Worm (Caenorhabditis elegans): ENCODE measurements around the gene srx-117.

srx-117 gene

DNA sequence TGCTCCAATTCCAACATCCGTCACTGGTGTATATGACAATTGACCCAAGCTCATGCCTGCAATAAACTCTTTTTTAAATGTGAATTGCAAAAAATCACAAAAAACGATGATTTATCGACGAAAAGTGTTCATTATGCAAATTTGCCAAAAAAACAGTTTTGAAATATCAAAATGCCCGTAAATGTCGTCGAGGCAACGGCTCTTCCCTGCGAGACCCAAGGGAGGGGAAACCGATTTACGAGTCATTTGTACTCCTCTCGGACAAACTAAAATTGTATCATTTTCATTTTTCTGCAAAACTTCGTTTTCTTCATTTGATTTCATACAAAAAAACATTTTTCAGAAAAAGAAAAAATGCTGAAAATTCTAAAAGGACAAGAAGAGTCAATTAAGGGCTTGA, 40.3 kb downstream of the srx-117 start, which contains the start of the genes hmgs-1 and F25B4.4 (continued):
- TF ChIP-seq ttx-3 (tag; optimal IDR thresholded peaks at IDR 0.05) = no peak
- TF ChIP-seq ztf-16 (tag; optimal IDR thresholded peaks at IDR 0.05) = no peak
- TF ChIP-seq ceh-45 (GFP tag; IDR thresholded peaks at IDR 0.05) = no peak
- peak; percentile 69 for TF ChIP-seq tbx-2 (tag; optimal IDR thresholded peaks at IDR 0.05)
- no peak for TF ChIP-seq npax-4 (tag; optimal IDR thresholded peaks at IDR 0.05)
- no peak for TF ChIP-seq pha-2 (tag; optimal IDR thresholded peaks at IDR 0.05)
- peak; percentile 15 for TF ChIP-seq ceh-14 (tag; optimal IDR thresholded peaks at IDR 0.05)
- no peak for TF ChIP-seq lin-11 (tag; optimal IDR thresholded peaks at IDR 0.05)
- TF ChIP-seq pax-1 (tag; optimal IDR thresholded peaks at IDR 0.05) = peak; percentile 35
- TF ChIP-seq ceh-2 (tag; optimal IDR thresholded peaks at IDR 0.05) = peak; percentile 13
- TF ChIP-seq tbx-7 (tag; optimal IDR thresholded peaks at IDR 0.05) = no peak

DNA sequence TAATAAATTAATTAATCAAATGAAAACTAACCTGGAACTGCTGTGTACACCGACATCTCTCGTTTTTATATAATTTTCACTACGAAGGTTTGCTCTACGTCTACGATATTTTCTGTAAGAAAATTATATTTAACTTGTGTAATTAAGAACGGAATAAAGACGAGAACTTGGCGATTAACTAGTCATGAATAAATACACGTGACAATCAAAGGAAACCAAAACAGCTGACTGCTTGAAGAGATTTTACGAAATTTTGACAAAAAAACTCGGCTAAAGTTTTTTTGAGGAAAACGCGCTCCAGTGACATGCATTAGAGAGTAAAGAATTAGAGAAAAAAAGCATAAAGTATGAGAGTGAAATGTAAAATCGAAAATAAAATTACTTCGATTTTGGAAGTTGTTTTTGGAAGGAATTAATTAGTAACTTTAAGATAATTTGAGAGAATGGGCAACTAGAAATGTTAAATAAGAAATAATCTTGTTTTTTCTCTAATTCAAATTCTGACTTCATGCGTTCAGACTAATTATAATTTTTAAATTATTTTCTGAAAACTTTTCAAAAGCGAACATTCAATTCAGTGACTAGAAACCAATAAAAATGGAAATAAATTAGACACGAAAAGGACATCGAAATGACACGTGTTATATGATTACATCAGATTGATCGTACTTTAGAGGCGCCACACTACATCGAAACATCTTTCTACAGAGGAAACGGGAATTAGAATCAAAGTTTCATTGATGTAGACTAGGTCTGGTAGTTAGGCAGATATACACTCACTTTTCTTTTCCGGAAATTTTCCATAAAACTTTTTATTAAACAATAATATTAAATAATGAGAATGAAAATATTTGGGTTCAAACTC, 43.1 kb downstream of the srx-117 start, which contains the start of gene F25B4.7:
Gene F25B4.7 (minus strand): TSS at position 112 of the 865 bp plus-strand sequence.
- TF ChIP-seq ref-2 (tag; optimal IDR thresholded peaks at IDR 0.05) = no peak
- TF ChIP-seq unc-42 (tag; optimal IDR thresholded peaks at IDR 0.05) = peak; percentile 11
- no peak for TF ChIP-seq ceh-9 (tag; optimal IDR thresholded peaks at IDR 0.05)
- TF ChIP-seq ceh-30 (tag; optimal IDR thresholded peaks at IDR 0.05) = no peak
- TF ChIP-seq ama-1 (optimal IDR thresholded peaks at IDR 0.05) = no peak

DNA sequence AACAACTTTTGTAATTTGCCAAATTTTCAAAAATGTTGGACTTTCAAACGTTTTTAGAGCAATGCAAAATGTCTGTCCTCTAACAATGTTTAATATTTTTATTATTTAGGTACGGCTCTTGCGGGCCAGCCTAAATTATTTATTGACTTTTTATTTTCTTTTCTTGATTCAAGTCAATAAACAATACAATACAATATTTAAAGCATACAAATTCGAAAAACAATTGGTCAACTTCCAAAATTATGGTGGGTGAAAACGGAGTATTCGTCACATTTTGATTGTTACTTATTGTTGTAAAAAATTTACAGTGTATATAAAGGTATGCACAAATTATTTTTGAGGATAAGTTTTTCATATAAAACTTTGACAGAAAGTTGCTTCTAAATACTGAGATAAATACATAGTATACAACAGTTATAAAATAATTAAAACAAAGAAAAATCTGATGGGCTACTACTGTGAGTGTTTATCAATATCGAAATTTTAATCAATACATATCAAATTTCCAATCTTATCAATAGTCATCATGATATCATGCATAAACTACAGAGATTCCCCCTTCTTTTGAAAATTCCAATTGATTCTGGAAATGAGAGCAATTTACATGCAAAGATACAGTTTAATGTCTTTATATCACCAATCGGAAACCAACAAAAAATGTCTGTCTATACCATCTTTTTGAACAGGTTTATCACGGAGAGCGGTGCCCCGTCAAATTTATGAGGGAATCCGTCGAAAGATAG, 47.6 kb downstream of the srx-117 start, which contains the start of gene F25B4.8:
Gene F25B4.8 (minus strand): TSS at position 51 of the 743 bp plus-strand sequence.
- TF ChIP-seq eyg-1 (tag; optimal IDR thresholded peaks at IDR 0.05) (no peak), ceh-45 (GFP tag; IDR thresholded peaks at IDR 0.05) (no peak), unc-86 (tag; optimal IDR thresholded peaks at IDR 0.05) (no peak), lim-6 (tag; optimal IDR thresholded peaks at IDR 0.05) (no peak), ceh-31 (tag; optimal IDR thresholded peaks at IDR 0.05) (no peak), Y22D7AL.16 (tag; optimal IDR thresholded peaks at IDR 0.05) (no peak), ceh-2 (tag; optimal IDR thresholded peaks at IDR 0.05) (no peak), unc-55 (GFP tag; optimal IDR thresholded peaks at IDR 0.05) (no peak), zip-5 (tag; optimal IDR thresholded peaks at IDR 0.05) (no peak), unc-42 (tag; optimal IDR thresholded peaks at IDR 0.05) (no peak), fax-1 (tag; optimal IDR thresholded peaks at IDR 0.05) (no peak), sox-2 (GFP tag; IDR thresholded peaks at IDR 0.05) (no peak), hlh-6 (tag; optimal IDR thresholded peaks at IDR 0.05) (no peak), C08G9.2 (tag; optimal IDR thresholded peaks at IDR 0.05) (no peak), ceh-6 (GFP tag; optimal IDR thresholded peaks at IDR 0.05) (no peak), che-1 (tag; optimal IDR thresholded peaks at IDR 0.05) (no peak), hlh-15 (tag; optimal IDR thresholded peaks at IDR 0.05) (no peak), lin-11 (tag; optimal IDR thresholded peaks at IDR 0.05) (no peak), C38D4.7 (GFP tag; optimal IDR thresholded peaks at IDR 0.05) (no peak), nhr-232 (tag; optimal IDR thresholded peaks at IDR 0.05) (no peak)

DNA sequence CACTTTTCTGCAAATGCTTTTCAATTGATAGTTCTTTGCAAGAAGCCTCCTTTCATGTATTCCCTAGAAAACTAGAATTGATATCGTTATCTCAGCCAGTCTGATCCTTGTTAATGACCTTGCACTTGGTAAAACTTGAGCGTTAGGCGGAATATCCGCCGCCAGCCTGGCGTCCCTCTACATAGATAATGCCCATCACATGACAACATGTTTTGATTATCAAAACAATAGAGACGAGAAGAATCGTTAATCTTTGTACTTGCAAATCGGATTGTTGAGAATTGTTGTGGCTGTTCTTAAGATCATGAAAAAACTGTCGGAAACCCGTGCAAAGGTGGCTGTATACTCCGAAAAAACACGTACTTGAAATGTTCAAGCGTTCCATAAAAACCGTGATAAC, 49.3 kb downstream of the srx-117 start:
- no peak for TF ChIP-seq nhr-232 (tag; optimal IDR thresholded peaks at IDR 0.05)

DNA sequence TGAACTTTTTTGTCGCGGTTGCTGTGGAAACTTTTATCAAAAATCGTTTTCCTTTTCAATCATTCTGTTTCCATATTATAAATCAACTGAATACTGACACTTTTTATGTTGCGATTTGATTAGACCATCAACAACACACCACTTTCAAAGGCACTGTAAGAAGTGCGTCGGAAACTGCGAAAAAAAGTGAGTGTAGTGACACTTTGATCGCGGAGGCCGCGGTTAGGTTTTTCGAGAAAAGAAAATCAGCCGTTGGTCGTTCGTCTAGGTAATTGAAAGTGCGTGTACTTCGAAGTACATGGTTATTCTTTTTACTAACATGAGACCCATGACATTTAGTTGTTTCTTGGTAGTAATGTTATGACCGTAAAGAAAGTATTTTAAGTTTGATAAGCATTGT, 51.4 kb downstream of the srx-117 start:
- TF ChIP-seq unc-55 (GFP tag; optimal IDR thresholded peaks at IDR 0.05) (no peak), elt-2 (tag; optimal IDR thresholded peaks at IDR 0.05) (no peak), unc-3 (GFP tag; conservative IDR thresholded peaks at IDR 0.05) (no peak), unc-3 (tag; optimal IDR thresholded peaks at IDR 0.05) (no peak), madf-2 (tag; optimal IDR thresholded peaks at IDR 0.05) (no peak), pha-2 (tag; optimal IDR thresholded peaks at IDR 0.05) (no peak), nhr-11 (tag; optimal IDR thresholded peaks at IDR 0.05) (no peak), K02D7.2 (tag; optimal IDR thresholded peaks at IDR 0.05) (no peak), K09A11.1 (tag; optimal IDR thresholded peaks at IDR 0.05; ENCODE audit: insufficient read depth) (no peak), ceh-2 (tag; optimal IDR thresholded peaks at IDR 0.05) (no peak), odd-2 (tag; optimal IDR thresholded peaks at IDR 0.05) (no peak), fax-1 (tag; optimal IDR thresholded peaks at IDR 0.05) (no peak), pha-4 (tag; optimal IDR thresholded peaks at IDR 0.05) (no peak), ceh-9 (tag; optimal IDR thresholded peaks at IDR 0.05) (no peak), sdc-2 (tag; optimal IDR thresholded peaks at IDR 0.05) (no peak), ceh-6 (GFP tag; optimal IDR thresholded peaks at IDR 0.05) (no peak)
